Fruit fly (Drosophila melanogaster): Measurements from ENCODE around the gene CG33271.

Gene CG33271

dm6 chr3L:11533704-11534319 lies 43.5 kb downstream of the CG33271 start (continued):
- TF ChIP-seq fd96Cb (tag; optimal IDR thresholded peaks at IDR 0.05) (peak; percentile 24), CG12236 (GFP tag; optimal IDR thresholded peaks at IDR 0.05) (no peak), CG8290 (GFP tag; optimal IDR thresholded peaks at IDR 0.05) (no peak), CG8290 (tag; optimal IDR thresholded peaks at IDR 0.05) (peak in 1 of 2 experiments; percentile 52), sd (tag; optimal IDR thresholded peaks at IDR 0.05) (no peak), CG10366 (GFP tag; IDR thresholded peaks at IDR 0.05) (0 out of 2 replicates have a peak, but pooled peaks have one; percentile 15), Hand (GFP tag; optimal IDR thresholded peaks at IDR 0.05) (no peak), toy (GFP tag; IDR thresholded peaks at IDR 0.05) (no peak), en (GFP tag; optimal IDR thresholded peaks at IDR 0.05) (peak; percentile 29), Ets65A (GFP tag) (no peak), CG10543 (GFP tag; optimal IDR thresholded peaks at IDR 0.05) (peak; percentile 72), HLHmδ (GFP tag; optimal IDR thresholded peaks at IDR 0.05) (no peak), CG6854 (GFP tag; optimal IDR thresholded peaks at IDR 0.05) (no peak), CG2875 (GFP tag; optimal IDR thresholded peaks at IDR 0.05) (no peak), Stat92E (GFP tag; optimal IDR thresholded peaks at IDR 0.05) (no peak), trh (GFP tag; optimal IDR thresholded peaks at IDR 0.05) (no peak), Ptx1 (GFP tag; IDR thresholded peaks at IDR 0.05) (peak; percentile 56; the same call in 1 of the 2 replicates), CG5180 (GFP tag; optimal IDR thresholded peaks at IDR 0.05) (peak; percentile 32), Bgb (GFP tag; IDR thresholded peaks at IDR 0.05; ENCODE audit: partially characterized antibody) (no peak), odd (GFP tag; optimal IDR thresholded peaks at IDR 0.05) (peak; percentile 44), CG31441 (GFP tag; IDR thresholded peaks at IDR 0.05) (peak; percentile 56; the same call in 1 of the 2 replicates), lab (GFP tag; optimal IDR thresholded peaks at IDR 0.05) (peak; percentile 56), CG7271 (tag; optimal IDR thresholded peaks at IDR 0.05) (no peak), zfh2 (GFP tag; optimal IDR thresholded peaks at IDR 0.05) (peak; percentile 19), CG18011 (GFP tag; optimal IDR thresholded peaks at IDR 0.05) (no peak), da (GFP tag; optimal IDR thresholded peaks at IDR 0.05) (no peak), CG18476 (GFP tag; optimal IDR thresholded peaks at IDR 0.05) (peak; percentile 32), nerfin-1 (tag; optimal IDR thresholded peaks at IDR 0.05) (no peak), cad (GFP tag; optimal IDR thresholded peaks at IDR 0.05) (no peak), nerfin-2 (GFP tag; IDR thresholded peaks at IDR 0.05; ENCODE audit: partially characterized antibody) (no peak), CG15011 (GFP tag; optimal IDR thresholded peaks at IDR 0.05) (peak; percentile 17), Drgx (GFP tag; IDR thresholded peaks at IDR 0.05) (no peak), Scr (GFP tag; IDR thresholded peaks at IDR 0.05; ENCODE audit: partially characterized antibody) (no peak), Ets97D (GFP tag; optimal IDR thresholded peaks at IDR 0.05) (no peak), scrt (GFP tag; optimal IDR thresholded peaks at IDR 0.05) (peak; percentile 29), NK7.1 (GFP tag; optimal IDR thresholded peaks at IDR 0.05) (no peak), Nf-YC (tag; optimal IDR thresholded peaks at IDR 0.05) (peak; percentile 58), Doc3 (GFP tag; IDR thresholded peaks at IDR 0.05; ENCODE audit: partially characterized antibody) (no peak), YL-1 (GFP tag; optimal IDR thresholded peaks at IDR 0.05) (no peak), Optix (GFP tag; IDR thresholded peaks at IDR 0.05) (no peak), CG7839 (tag; optimal IDR thresholded peaks at IDR 0.05) (peak; percentile 58), CTCF (GFP tag; optimal IDR thresholded peaks at IDR 0.05) (no peak), knrl (GFP tag; IDR thresholded peaks at IDR 0.05; ENCODE audit: partially characterized antibody) (no peak), CG1832 (GFP tag; optimal IDR thresholded peaks at IDR 0.05) (no peak), CG11723 (GFP tag; optimal IDR thresholded peaks at IDR 0.05) (no peak), zf30C (GFP tag; optimal IDR thresholded peaks at IDR 0.05) (peak; percentile 18), chm (GFP tag; IDR thresholded peaks at IDR 0.05) (no peak), seq (GFP tag; IDR thresholded peaks at IDR 0.05) (no peak), hb (GFP tag; IDR thresholded peaks at IDR 0.05; ENCODE audit: partially characterized antibody) (no peak)

Measured in whole organism, embryonic.